Worm (Caenorhabditis elegans) whole organism, L1 larva: ENCODE data around the gene acer-1.
A peak's percentile ranks its signal among the peaks of the same experiment; 100 is the strongest.

Experiments
- ceh-82 ChIP-seq, 3 experiments: fragments of 150-350 bp in 1 of 3; sonication (generic microtip) in 2 of 3; optimal IDR thresholded peaks; 2 replicates each; lab custom pipeline; 2014 to 2017; ENCODE audit warnings: missing biosample characterization in 3 of 3, missing genetic modification characterization in 3 of 3
- egl-27 ChIP-seq, 2 experiments: fragments of 150-350 bp in 1 of 2; sonication (generic microtip); optimal IDR thresholded peaks; 3 replicates each; lab custom pipeline; 2017 to 2018; ENCODE audit warnings: missing biosample characterization in 2 of 2, missing genetic modification characterization in 2 of 2, missing genetic modification reagents in 2 of 2
- elt-2 ChIP-seq: sonication (generic microtip); optimal IDR thresholded peaks from 2 replicates; lab custom pipeline; 2016; ENCODE audit warnings: missing genetic modification characterization, mild to moderate bottlenecking, inconsistent platforms, missing compliant biosample characterization, missing genetic modification reagents
- fos-1 ChIP-seq: fragments of 150-350 bp; optimal IDR thresholded peaks from 2 replicates; lab custom pipeline; 2014; ENCODE audit warnings: missing biosample characterization, missing genetic modification characterization
- nhr-12 ChIP-seq: sonication (generic microtip); optimal IDR thresholded peaks from 2 replicates; lab custom pipeline; 2017; ENCODE audit warnings: missing biosample characterization, missing genetic modification characterization
- skn-1 ChIP-seq: fragments of 150-350 bp; optimal IDR thresholded peaks from 2 replicates; lab custom pipeline; 2014; ENCODE audit warnings: missing biosample characterization, missing genetic modification characterization
- sox-4 ChIP-seq: sonication (generic microtip); optimal IDR thresholded peaks from 2 replicates; lab custom pipeline; 2016; ENCODE audit warnings: missing genetic modification characterization, missing compliant biosample characterization
- ztf-11 ChIP-seq, 2 experiments: sonication (generic microtip); optimal IDR thresholded peaks; 2 replicates each; lab custom pipeline; 2016 to 2017; ENCODE audit warnings: missing genetic modification characterization in 2 of 2, missing biosample characterization in 1 of 2, missing compliant biosample characterization in 1 of 2

ce11 chrII:6883716-6884115 is 6.5 kb downstream of the acer-1 start, which contains the start of gene pmp-1:
- TF ChIP-seq elt-2 (tag; lab: Kevin White, UChicago) (peak; percentile 69), fos-1 (tag; lab: Kevin White, UChicago) (no peak), ztf-11 (tag; optimal IDR thresholded peaks at IDR 0.05; lab: Kevin White, UChicago) (no peak), skn-1 (tag; lab: Kevin White, UChicago) (no peak), egl-27 (tag; optimal IDR thresholded peaks at IDR 0.05; lab: Kevin White, UChicago) (no peak), sox-4 (tag; lab: Kevin White, UChicago) (no peak), nhr-12 (no peak), ceh-82 (tag; optimal IDR thresholded peaks at IDR 0.05; lab: Kevin White, UChicago) (no peak)
